Worm (Caenorhabditis elegans) whole organism, young adult: ENCODE results near the gene lips-15.

Source experiments
- F22D6.2 ChIP-seq: sonication (generic microtip); optimal IDR thresholded peaks from 2 replicates; lab custom pipeline; 2016; ENCODE audit warnings: mild to moderate bottlenecking, missing genetic modification characterization, missing compliant biosample characterization
- T26A5.8 ChIP-seq: sonication (generic microtip); optimal IDR thresholded peaks from 2 replicates; lab custom pipeline; 2016; ENCODE audit warnings: missing genetic modification characterization, missing compliant biosample characterization
- egrh-3 ChIP-seq: fragments of 200-800 bp; sonication (Bioruptor generic); IDR thresholded peaks from 2 replicates; pipeline ENCODE4 v1.3.6; 2022; ENCODE audit warnings: missing genetic modification reagents, missing genetic modification characterization, missing compliant biosample characterization
- ekl-4 ChIP-seq: fragments of 200-800 bp; sonication (Bioruptor generic); IDR thresholded peaks from 2 replicates; pipeline ENCODE4 v1.3.6; 2022; ENCODE audit warnings: missing genetic modification reagents, missing genetic modification characterization, missing compliant biosample characterization
- lin-35 ChIP-seq, 3 experiments: fragments of 150-350 bp in 2 of 3; sonication (generic microtip) in 1 of 3; optimal IDR thresholded peaks; 2 replicates each; lab custom pipeline; 2014 to 2018; ENCODE audit warnings: missing biosample characterization in 3 of 3, missing genetic modification characterization in 3 of 3, missing genetic modification reagents in 3 of 3
- mel-28 ChIP-seq: sonication (generic microtip); optimal IDR thresholded peaks from 2 replicates; lab custom pipeline; 2016; ENCODE audit warnings: borderline replicate concordance, mild to moderate bottlenecking, missing genetic modification characterization, missing compliant biosample characterization
- nhr-120 ChIP-seq: fragments of 200-800 bp; sonication (Bioruptor generic); IDR thresholded peaks from 2 replicates; pipeline ENCODE4 v1.3.6; 2022; ENCODE audit warnings: missing genetic modification characterization, missing compliant biosample characterization
- sea-2 ChIP-seq: fragments of 200-800 bp; sonication (Bioruptor generic); IDR thresholded peaks from 2 replicates; pipeline ENCODE4 v1.3.6; 2022; ENCODE audit warnings: missing genetic modification characterization, missing compliant biosample characterization
- unc-130 ChIP-seq: sonication (generic microtip); optimal IDR thresholded peaks from 2 replicates; lab custom pipeline; 2016; ENCODE audit warnings: missing genetic modification reagents, missing genetic modification characterization, missing compliant biosample characterization

- TF ChIP-seq nhr-120 (GFP tag; lab: Robert Waterston, UW) (no peak), T26A5.8 (tag; lab: Kevin White, UChicago) (no peak), ekl-4 (GFP tag; lab: Robert Waterston, UW) (no peak), lin-35 (GFP tag; optimal IDR thresholded peaks at IDR 0.05; lab: Kevin White, UChicago) (no peak), egrh-3 (GFP tag; lab: Robert Waterston, UW) (no peak), unc-130 (GFP tag; lab: Kevin White, UChicago) (no peak), mel-28 (no peak), sea-2 (GFP tag; lab: Robert Waterston, UW) (no peak), F22D6.2 (tag; lab: Kevin White, UChicago) (no peak)
Measured at ce11 chrII:12617586-12617985, 13.4 kb downstream of the lips-15 start, which contains the start of gene nspe-3.
